Worm (Caenorhabditis elegans): ENCODE results near the gene npr-38.

DNA sequence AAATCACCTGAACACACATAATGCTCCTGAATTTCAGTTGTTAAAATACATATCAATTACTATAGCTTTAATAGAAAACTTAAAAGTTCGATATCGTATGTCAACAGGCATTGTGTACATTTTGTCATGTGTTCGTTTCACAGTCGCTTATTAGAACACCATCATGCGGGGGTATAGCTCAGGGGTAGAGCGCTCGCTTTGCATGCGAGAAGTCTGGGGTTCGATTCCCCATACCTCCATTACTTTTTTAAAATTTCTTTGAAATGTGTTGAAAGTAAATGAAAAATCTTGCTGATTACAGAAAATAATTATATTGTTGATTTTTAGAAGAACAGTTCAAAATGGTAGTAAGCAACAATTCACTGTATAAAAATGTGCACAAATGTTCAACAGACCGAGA, 25.3 kb upstream of the npr-38 start:
- TF ChIP-seq pqm-1 (tag; optimal IDR thresholded peaks at IDR 0.05) (no peak), fkh-10 (GFP tag; optimal IDR thresholded peaks at IDR 0.05) (no peak), nhr-76 (tag; optimal IDR thresholded peaks at IDR 0.05) (no peak), unc-62 (GFP tag; optimal IDR thresholded peaks at IDR 0.05) (no peak), egl-27 (tag; optimal IDR thresholded peaks at IDR 0.05) (no peak), unc-39 (tag; optimal IDR thresholded peaks at IDR 0.05) (no peak), ama-1 (optimal IDR thresholded peaks at IDR 0.05) (no peak), fos-1 (tag; optimal IDR thresholded peaks at IDR 0.05) (no peak), hmg-11 (tag; optimal IDR thresholded peaks at IDR 0.05) (peak; percentile 0), nhr-11 (tag; optimal IDR thresholded peaks at IDR 0.05) (no peak), elt-3 (tag; optimal IDR thresholded peaks at IDR 0.05) (no peak)
